Fruit fly (Drosophila melanogaster) whole organism, adult: ENCODE measurements around the gene HP1b.
A peak's percentile ranks its signal among the peaks of the same experiment; 100 is the strongest.

Experiments used
- CG11617 ChIP-seq: fragments of 200-800 bp; sonication (Bioruptor generic); optimal IDR thresholded peaks from 2 replicates; lab custom pipeline; 2017; ENCODE audit warnings: mild to moderate bottlenecking, missing biosample characterization, missing genetic modification reagents, missing genetic modification characterization
- CG12768 ChIP-seq: fragments of 200-800 bp; sonication (Bioruptor generic); optimal IDR thresholded peaks from 2 replicates; lab custom pipeline; 2017; ENCODE audit warnings: missing biosample characterization, missing genetic modification characterization, mild to moderate bottlenecking, moderate library complexity, missing genetic modification reagents
- CG14711 ChIP-seq: fragments of 200-800 bp; sonication (Bioruptor generic); optimal IDR thresholded peaks from 2 replicates; lab custom pipeline; 2018; ENCODE audit warnings: missing biosample characterization, mild to moderate bottlenecking, missing genetic modification characterization, moderate library complexity
- CG1620 ChIP-seq: fragments of 200-800 bp; sonication (Bioruptor generic); optimal IDR thresholded peaks from 2 replicates; lab custom pipeline; 2016; ENCODE audit warnings: missing biosample characterization, missing genetic modification characterization
- CG33017 ChIP-seq: fragments of 200-800 bp; sonication (Bioruptor generic); optimal IDR thresholded peaks from 2 replicates; lab custom pipeline; 2018; ENCODE audit warnings: missing biosample characterization, mild to moderate bottlenecking, missing genetic modification characterization, moderate library complexity
- CG5204 ChIP-seq: fragments of 200-800 bp; sonication (Bioruptor generic); optimal IDR thresholded peaks from 2 replicates; lab custom pipeline; 2016; ENCODE audit warnings: missing biosample characterization, missing genetic modification characterization
- CG7045 ChIP-seq: fragments of 200-800 bp; sonication (Bioruptor generic); optimal IDR thresholded peaks from 2 replicates; lab custom pipeline; 2017; ENCODE audit warnings: missing biosample characterization, mild to moderate bottlenecking, missing genetic modification characterization
- CG7101 ChIP-seq: fragments of 200-800 bp; sonication (Bioruptor generic); optimal IDR thresholded peaks from 2 replicates; lab custom pipeline; 2018; ENCODE audit warnings: missing biosample characterization, mild to moderate bottlenecking, missing genetic modification characterization, moderate library complexity
- Clk ChIP-seq: fragments of 200-800 bp; sonication (Bioruptor generic); optimal IDR thresholded peaks from 2 replicates; lab custom pipeline; 2017; ENCODE audit warnings: missing biosample characterization, missing genetic modification characterization
- Crg-1 ChIP-seq: fragments of 200-800 bp; sonication (Bioruptor generic); optimal IDR thresholded peaks from 2 replicates; lab custom pipeline; 2016; ENCODE audit warnings: missing biosample characterization, missing genetic modification characterization
- Hr96 ChIP-seq: fragments of 200-800 bp; sonication (Bioruptor generic); optimal IDR thresholded peaks from 2 replicates; lab custom pipeline; 2016; ENCODE audit warnings: missing biosample characterization, missing genetic modification characterization
- Mnt ChIP-seq: fragments of 200-800 bp; sonication (Bioruptor generic); optimal IDR thresholded peaks from 2 replicates; lab custom pipeline; 2016; ENCODE audit warnings: missing biosample characterization, mild to moderate bottlenecking, missing genetic modification characterization
- bab1 ChIP-seq: fragments of 200-800 bp; sonication (Bioruptor generic); optimal IDR thresholded peaks from 3 replicates; lab custom pipeline; 2019; ENCODE audit warnings: missing biosample characterization, mild to moderate bottlenecking, missing genetic modification characterization, moderate library complexity
- cic ChIP-seq: fragments of 200-800 bp; sonication (Bioruptor generic); optimal IDR thresholded peaks from 2 replicates; lab custom pipeline; 2017; ENCODE audit warnings: missing biosample characterization, mild to moderate bottlenecking, missing genetic modification characterization, moderate library complexity
- cnc ChIP-seq, 2 experiments: fragments of >200 bp; optimal IDR thresholded peaks; 2 replicates each; lab custom pipeline; 2017
- kay ChIP-seq: fragments of 200-800 bp; sonication (Bioruptor generic); peaks from one replicate; lab custom pipeline; 2016; ENCODE audit warnings: missing biosample characterization, missing genetic modification characterization, borderline replicate concordance
- ovo ChIP-seq: fragments of 200-800 bp; sonication (Bioruptor generic); optimal IDR thresholded peaks from 2 replicates; lab custom pipeline; 2016; ENCODE audit warnings: missing biosample characterization, missing genetic modification characterization
- pad ChIP-seq: fragments of 200-800 bp; sonication (Bioruptor generic); optimal IDR thresholded peaks from 3 replicates; lab custom pipeline; 2017; ENCODE audit warnings: missing biosample characterization, missing genetic modification characterization, mild to moderate bottlenecking, moderate library complexity, missing genetic modification reagents
- tj ChIP-seq: fragments of 200-800 bp; sonication (Bioruptor generic); optimal IDR thresholded peaks from 3 replicates; lab custom pipeline; 2017; ENCODE audit warnings: missing biosample characterization, mild to moderate bottlenecking, missing genetic modification characterization, moderate library complexity
- toe ChIP-seq: fragments of 200-800 bp; sonication (Bioruptor generic); optimal IDR thresholded peaks from 2 replicates; lab custom pipeline; 2016; ENCODE audit warnings: missing biosample characterization, missing genetic modification characterization

Gene HP1b

DNA sequence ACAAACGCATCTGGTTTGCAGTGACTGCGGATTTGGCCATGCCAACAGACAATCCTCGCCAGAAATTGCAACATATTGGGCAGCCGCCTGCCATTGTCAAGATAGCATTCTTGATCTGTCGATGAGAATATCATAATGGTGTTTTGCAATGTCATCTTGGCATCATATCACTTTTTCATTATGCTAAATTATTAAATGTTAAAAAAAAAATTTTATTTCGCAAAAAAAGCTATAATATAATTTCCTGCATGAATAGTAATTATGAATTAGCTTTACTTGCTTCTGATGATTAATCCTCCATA, 9.1 kb downstream of the HP1b start:
- peak in 1 of 2 experiments; percentile 32 for TF ChIP-seq cnc (optimal IDR thresholded peaks at IDR 0.05; lab: Kevin White, UChicago)
- TF ChIP-seq cic = no peak
- TF ChIP-seq kay (GFP tag; lab: Kevin White, UChicago) = peak; percentile 70

DNA sequence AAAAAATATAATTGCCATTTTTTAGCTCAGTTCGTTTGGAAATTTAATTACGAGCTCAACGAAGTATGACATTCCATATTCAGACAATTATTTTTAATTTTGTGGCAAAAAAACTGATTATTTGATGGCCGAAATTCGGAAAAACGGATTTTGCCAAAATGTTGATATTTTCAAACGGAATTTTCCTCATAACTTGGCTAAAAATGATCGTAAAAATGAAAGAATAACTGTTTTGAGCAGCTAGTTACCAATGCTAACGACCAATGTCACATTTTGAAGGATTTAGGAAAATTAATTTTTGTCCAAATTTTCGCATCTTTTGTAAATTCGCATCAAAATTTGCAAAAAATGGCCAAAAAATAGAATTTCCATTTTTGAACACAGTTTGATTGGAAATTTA, 12.2 kb downstream of the HP1b start:
- TF ChIP-seq kay (GFP tag; lab: Kevin White, UChicago) (no peak), CG1620 (GFP tag; lab: Kevin White, UChicago) (no peak), cic (no peak)

DNA sequence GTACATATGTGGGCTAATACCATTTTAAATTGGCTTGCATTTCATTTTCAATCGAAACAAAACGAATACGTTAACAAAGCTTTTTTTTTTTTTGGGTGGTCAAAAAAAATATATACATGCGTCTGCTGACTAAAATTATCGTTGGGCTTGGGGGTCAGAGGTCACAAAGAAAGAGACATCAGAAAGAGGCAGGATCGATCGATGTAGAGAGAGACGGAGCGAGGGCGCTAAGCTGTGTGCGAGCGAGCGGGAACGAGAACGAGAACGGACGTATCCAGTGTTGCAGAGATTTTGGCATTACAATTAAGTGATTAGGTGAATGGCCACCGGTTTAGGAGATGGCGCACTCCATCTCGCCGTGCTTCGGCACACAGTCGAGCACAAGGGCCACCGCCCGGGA, 13.0 kb downstream of the HP1b start:
- TF ChIP-seq Clk (no peak), CG5204 (GFP tag; lab: Kevin White, UChicago) (no peak), toe (no peak), cnc (optimal IDR thresholded peaks at IDR 0.05; lab: Kevin White, UChicago) (no peak), CG1620 (GFP tag; lab: Kevin White, UChicago) (no peak), tj (GFP tag; lab: Kevin White, UChicago) (no peak), cic (no peak), Hr96 (no peak), CG12768 (GFP tag; lab: Kevin White, UChicago) (no peak), bab1 (GFP tag; lab: Kevin White, UChicago) (no peak), ovo (GFP tag; lab: Kevin White, UChicago) (no peak), CG33017 (no peak), pad (GFP tag; lab: Kevin White, UChicago) (no peak), Crg-1 (GFP tag; lab: Kevin White, UChicago) (no peak), CG7045 (no peak), kay (GFP tag; lab: Kevin White, UChicago) (no peak)

DNA sequence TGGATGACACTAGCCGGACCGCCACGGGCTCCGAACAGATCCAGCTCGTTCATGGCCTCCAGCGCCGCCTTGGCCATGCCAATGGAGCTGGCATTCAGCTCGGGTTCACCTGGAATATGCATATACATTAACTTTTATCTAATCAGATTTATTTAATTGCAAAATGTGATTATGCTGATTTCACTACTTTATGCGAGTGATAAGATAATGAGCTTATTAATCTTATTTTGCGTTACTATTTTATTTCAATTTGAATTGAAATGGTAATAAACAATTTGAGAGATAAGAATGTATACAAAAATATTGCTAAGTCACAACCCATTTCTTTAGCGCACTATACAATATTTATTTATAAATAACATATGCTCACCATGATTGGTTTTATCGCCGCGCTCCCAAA, 21.3 kb downstream of the HP1b start:
- TF ChIP-seq ovo (GFP tag; lab: Kevin White, UChicago) (no peak), CG14711 (tag; lab: Kevin White, UChicago) (no peak), cnc (optimal IDR thresholded peaks at IDR 0.05; lab: Kevin White, UChicago) (no peak), tj (GFP tag; lab: Kevin White, UChicago) (no peak), CG7101 (tag; lab: Kevin White, UChicago) (no peak), CG12768 (GFP tag; lab: Kevin White, UChicago) (no peak), CG5204 (GFP tag; lab: Kevin White, UChicago) (no peak), Crg-1 (GFP tag; lab: Kevin White, UChicago) (no peak), pad (GFP tag; lab: Kevin White, UChicago) (no peak), bab1 (GFP tag; lab: Kevin White, UChicago) (no peak), Clk (no peak), Hr96 (no peak)

DNA sequence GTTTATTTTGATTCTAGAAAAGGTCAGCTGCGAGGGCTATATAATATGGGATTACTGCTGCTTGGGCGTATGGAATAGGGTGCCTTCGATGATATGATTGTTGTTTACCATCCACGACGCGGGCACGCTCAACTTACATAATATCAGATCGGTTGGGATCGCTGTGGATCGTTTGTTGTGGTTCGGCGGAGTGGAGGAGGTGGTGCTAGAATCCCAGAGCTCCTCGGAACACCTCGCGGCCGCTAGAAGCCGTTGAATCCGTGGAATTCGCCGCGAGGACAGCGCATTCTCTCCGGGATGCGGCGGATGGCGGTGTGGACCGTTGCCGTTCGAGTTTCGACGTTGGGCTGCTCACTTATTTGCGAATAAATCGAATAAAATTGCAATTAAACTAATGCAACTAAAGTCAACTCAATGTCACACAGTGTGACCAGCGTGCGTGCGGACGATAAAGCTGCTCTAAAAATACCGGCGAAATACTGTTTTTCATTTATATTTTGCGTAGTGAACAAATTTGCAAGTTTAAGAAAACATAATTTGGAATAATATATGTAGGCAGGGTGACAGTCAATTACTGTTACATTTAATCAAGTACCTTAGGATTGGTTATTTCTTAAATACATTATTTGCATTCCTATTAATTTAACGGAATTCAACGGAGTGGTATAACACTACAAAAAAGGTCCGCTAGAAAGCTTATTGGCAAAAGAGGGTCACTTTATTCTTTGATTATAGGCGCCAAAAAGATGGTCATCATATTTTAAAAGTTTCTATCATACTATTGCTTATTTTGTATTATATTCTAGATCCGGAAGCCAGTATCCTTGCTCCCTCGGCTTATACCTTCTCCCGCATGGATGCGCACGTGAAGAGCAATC, 22.7 kb downstream of the HP1b start, which contains the start of gene CG7766:
Gene CG7766 (minus strand): TSS at position 432 of the 878 bp plus-strand sequence.
- TF ChIP-seq pad (GFP tag; lab: Kevin White, UChicago) (no peak), bab1 (GFP tag; lab: Kevin White, UChicago) (peak; percentile 12), Mnt (peak; percentile 71), cic (peak; percentile 39), ovo (GFP tag; lab: Kevin White, UChicago) (no peak), Crg-1 (GFP tag; lab: Kevin White, UChicago) (no peak)

DNA sequence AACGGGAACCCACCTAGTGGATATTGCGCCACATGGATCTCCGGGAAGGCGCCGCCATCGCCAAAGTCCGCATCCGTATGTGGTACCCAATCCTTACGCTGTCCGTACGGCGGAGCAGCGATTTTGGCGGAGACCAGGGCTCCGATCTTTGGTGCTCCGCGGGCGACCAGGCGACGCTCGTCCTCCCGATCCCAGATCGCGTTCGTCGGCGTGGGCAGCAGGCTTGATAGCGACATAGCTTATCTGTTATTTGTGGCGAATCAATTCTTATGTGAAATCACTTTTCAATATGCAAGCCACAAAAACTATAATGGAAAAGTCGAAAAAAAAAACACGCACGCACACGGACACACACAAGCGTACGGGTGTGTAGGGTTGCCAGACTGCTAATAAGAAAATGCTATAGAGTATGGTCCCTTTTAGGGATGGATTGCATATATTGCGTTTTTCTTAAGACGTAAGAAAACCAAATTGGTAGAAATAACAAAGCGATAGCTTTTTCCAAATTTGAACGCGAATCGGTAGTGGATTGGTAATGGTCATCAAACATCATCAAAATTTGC, 25.4 kb downstream of the HP1b start, which contains the start of gene Bx42:
Gene Bx42 (minus strand): TSS at position 393 of the 563 bp plus-strand sequence.
- TF ChIP-seq Mnt (peak; percentile 23), CG14711 (tag; lab: Kevin White, UChicago) (peak; percentile 27), bab1 (GFP tag; lab: Kevin White, UChicago) (peak; percentile 3), cic (no peak), CG11617 (GFP tag; lab: Kevin White, UChicago) (peak; percentile 28), CG1620 (GFP tag; lab: Kevin White, UChicago) (peak; percentile 25), Hr96 (no peak)

DNA sequence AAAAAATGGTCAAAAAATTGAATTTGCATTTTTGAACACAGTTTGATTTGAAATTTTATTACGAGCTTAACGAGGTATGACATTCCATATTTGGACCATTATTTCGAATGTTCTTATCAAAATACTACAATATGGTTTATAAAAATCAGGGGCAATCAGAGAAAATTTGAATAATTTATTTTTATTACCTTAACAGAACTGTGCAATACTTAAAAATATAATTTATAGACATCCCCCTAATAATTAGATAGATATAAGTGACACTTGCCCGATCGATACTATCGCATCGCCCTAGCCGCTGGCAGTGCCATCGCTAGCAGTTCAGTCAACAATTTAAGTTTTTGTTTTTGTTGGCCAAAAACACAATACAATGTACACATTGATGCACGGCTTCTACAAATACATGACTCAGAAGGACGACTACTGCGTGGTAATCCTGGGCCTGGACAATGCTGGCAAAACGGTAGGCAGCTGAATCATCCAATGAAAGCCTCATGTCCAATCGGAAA, 26.0 kb downstream of the HP1b start, which contains the start of gene Arfrp1:
Gene Arfrp1 (plus strand): TSS at position 295 of the 509 bp plus-strand sequence.
- TF ChIP-seq Hr96 (no peak), tj (GFP tag; lab: Kevin White, UChicago) (peak; percentile 22), CG14711 (tag; lab: Kevin White, UChicago) (peak; percentile 0), CG11617 (GFP tag; lab: Kevin White, UChicago) (peak; percentile 11), CG7045 (no peak), Mnt (no peak), pad (GFP tag; lab: Kevin White, UChicago) (peak; percentile 35), CG7101 (tag; lab: Kevin White, UChicago) (peak; percentile 49), Crg-1 (GFP tag; lab: Kevin White, UChicago) (peak; percentile 25), bab1 (GFP tag; lab: Kevin White, UChicago) (peak; percentile 24), cnc (optimal IDR thresholded peaks at IDR 0.05; lab: Kevin White, UChicago) (no peak)
